Fruit fly (Drosophila melanogaster): ENCODE data around the gene squ.

The squ gene

DNA sequence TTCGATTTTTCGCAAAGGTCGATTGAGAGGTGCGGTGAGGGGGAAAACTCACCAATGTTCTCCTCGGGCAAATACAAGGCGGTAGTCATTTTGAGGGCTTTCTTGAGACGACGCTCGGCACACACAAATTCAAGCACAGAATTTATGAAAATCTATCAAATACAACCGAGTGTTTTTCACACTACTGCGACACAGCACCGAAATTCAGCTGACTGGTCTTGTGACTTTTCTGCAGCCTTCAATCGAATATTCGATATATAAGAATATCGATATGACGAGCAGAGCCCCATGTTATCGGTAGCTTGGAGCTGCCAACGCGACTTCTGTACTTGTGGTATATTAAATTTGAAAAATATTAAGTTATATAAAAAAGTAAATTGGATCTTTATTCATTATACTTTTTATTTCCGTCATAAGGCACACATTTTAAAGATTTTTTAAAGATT is 47.7 kb downstream of the squ start, which contains the start of gene VhaSFD (continued):
- TF ChIP-seq Fer2 (tag; optimal IDR thresholded peaks at IDR 0.05) (peak; percentile 10), unpg (GFP tag; optimal IDR thresholded peaks at IDR 0.05) (peak; percentile 5), CG5180 (GFP tag; optimal IDR thresholded peaks at IDR 0.05) (no peak), eyg (GFP tag; optimal IDR thresholded peaks at IDR 0.05) (no peak), CG1832 (GFP tag; optimal IDR thresholded peaks at IDR 0.05) (no peak), CG31365 (tag; optimal IDR thresholded peaks at IDR 0.05) (no peak), CG1647 (GFP tag; optimal IDR thresholded peaks at IDR 0.05) (no peak), CG9609 (GFP tag; optimal IDR thresholded peaks at IDR 0.05) (no peak), lola (GFP tag; optimal IDR thresholded peaks at IDR 0.05) (no peak), onecut (GFP tag; IDR thresholded peaks at IDR 0.05) (no peak), disco-r (GFP tag; optimal IDR thresholded peaks at IDR 0.05) (no peak), D (optimal IDR thresholded peaks at IDR 0.05) (no peak), D (GFP tag; optimal IDR thresholded peaks at IDR 0.05) (no peak), B-H2 (GFP tag; optimal IDR thresholded peaks at IDR 0.05) (no peak), ranshi (GFP tag; IDR thresholded peaks at IDR 0.05) (no peak), yki (optimal IDR thresholded peaks at IDR 0.05) (no peak), sc (optimal IDR thresholded peaks at IDR 0.05) (no peak), sc (GFP tag; optimal IDR thresholded peaks at IDR 0.05) (no peak), br (optimal IDR thresholded peaks at IDR 0.05) (no peak), ara (GFP tag; IDR thresholded peaks at IDR 0.05) (no peak), Usf (GFP tag; optimal IDR thresholded peaks at IDR 0.05) (peak; percentile 29), CG11093 (GFP tag; IDR thresholded peaks at IDR 0.05) (no peak), CG4282 (GFP tag; optimal IDR thresholded peaks at IDR 0.05) (no peak), Opbp (GFP tag; IDR thresholded peaks at IDR 0.05; ENCODE audit: partially characterized antibody) (no peak; the same call in 2 of the 3 replicates), CG11504 (tag; optimal IDR thresholded peaks at IDR 0.05) (no peak), CG1024 (GFP tag; IDR thresholded peaks at IDR 0.05) (no peak), gsb-n (tag; optimal IDR thresholded peaks at IDR 0.05) (no peak), CG34224 (GFP tag; IDR thresholded peaks at IDR 0.05; ENCODE audit: partially characterized antibody) (peak; percentile 72), CG1792 (GFP tag; optimal IDR thresholded peaks at IDR 0.05) (no peak), CG15011 (GFP tag; optimal IDR thresholded peaks at IDR 0.05) (no peak), Awh (GFP tag; IDR thresholded peaks at IDR 0.05) (no peak), CG10565 (GFP tag; optimal IDR thresholded peaks at IDR 0.05) (no peak), ash1 (GFP tag; optimal IDR thresholded peaks at IDR 0.05) (no peak), fd64A (GFP tag; optimal IDR thresholded peaks at IDR 0.05) (no peak), Tbp (GFP tag; optimal IDR thresholded peaks at IDR 0.05) (no peak), CG17829 (tag; optimal IDR thresholded peaks at IDR 0.05) (peak; percentile 56), Dp (GFP tag; optimal IDR thresholded peaks at IDR 0.05) (peak; percentile 71), cg (GFP tag; optimal IDR thresholded peaks at IDR 0.05) (peak; percentile 75), CG10147 (GFP tag; optimal IDR thresholded peaks at IDR 0.05) (peak; percentile 19), ci (GFP tag; IDR thresholded peaks at IDR 0.05) (0 out of 3 replicates have a peak, but pooled peaks have one; percentile 5), Oli (tag; optimal IDR thresholded peaks at IDR 0.05) (no peak), ato (GFP tag; IDR thresholded peaks at IDR 0.05; ENCODE audit: partially characterized antibody) (peak; percentile 47; the same call in 1 of the 2 replicates), CG8290 (GFP tag; optimal IDR thresholded peaks at IDR 0.05) (no peak), CG8290 (tag; optimal IDR thresholded peaks at IDR 0.05) (peak in 1 of 2 experiments; percentile 71), CG9797 (GFP tag; optimal IDR thresholded peaks at IDR 0.05) (peak; percentile 56), zen (tag; optimal IDR thresholded peaks at IDR 0.05) (no peak), gce (GFP tag; IDR thresholded peaks at IDR 0.05) (no peak), Ets65A (GFP tag) (no peak), CG8281 (tag; optimal IDR thresholded peaks at IDR 0.05) (no peak), hth (optimal IDR thresholded peaks at IDR 0.05) (no peak), CG9817 (tag; optimal IDR thresholded peaks at IDR 0.05) (no peak), zen2 (GFP tag; IDR thresholded peaks at IDR 0.05; ENCODE audit: partially characterized antibody) (no peak; the same call in 2 of the 3 replicates)

Measured in whole organism, embryonic.